Fruit fly (Drosophila melanogaster): ENCODE results near the gene Hmr.

DNA sequence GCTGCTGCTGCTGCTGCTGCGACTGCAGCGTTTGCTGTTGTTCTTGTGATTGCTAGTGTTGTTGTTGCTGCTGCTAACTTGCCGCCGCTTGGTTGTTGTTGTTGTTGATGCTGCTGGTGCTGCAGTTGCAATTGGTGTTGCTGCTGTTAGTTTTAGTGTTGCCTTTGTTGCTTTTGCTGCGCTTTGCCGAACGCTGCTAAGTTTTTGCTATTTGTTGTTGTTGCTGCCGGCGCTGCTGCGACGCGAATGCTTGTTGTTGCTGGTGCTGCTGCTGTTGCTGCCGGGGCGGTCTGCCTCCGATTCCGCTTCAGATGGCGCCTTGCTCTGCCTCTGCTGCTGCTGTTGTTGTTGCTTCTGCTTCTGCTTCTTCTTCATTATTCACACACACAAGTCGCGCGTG, 22.8 kb upstream of the Hmr start:
- TF ChIP-seq CTCF (optimal IDR thresholded peaks at IDR 0.05) (no peak), CG8478 (optimal IDR thresholded peaks at IDR 0.05) (no peak)

Data from S2 (cell line).